Worm (Caenorhabditis elegans) whole organism, L2 larva: ENCODE data around the gene fut-5.
"Not testable (repeated sequence)": the region's sequence is repeated elsewhere in the genome, so short reads cannot be mapped to it uniquely, and the experiment has no call there.

Experiments used
- C34F6.9 ChIP-seq: fragments of 150-350 bp; optimal IDR thresholded peaks from 2 replicates; lab custom pipeline; 2014; ENCODE audit warnings: missing biosample characterization, missing genetic modification characterization
- F13H6.1 ChIP-seq: sonication (generic microtip); optimal IDR thresholded peaks from 2 replicates; lab custom pipeline; 2016; ENCODE audit warnings: missing genetic modification characterization, missing compliant biosample characterization
- R02D3.7 ChIP-seq: fragments of 150-350 bp; optimal IDR thresholded peaks from 2 replicates; lab custom pipeline; 2014; ENCODE audit warnings: missing biosample characterization, missing genetic modification characterization
- Y55F3AM.14 ChIP-seq: fragments of 200-800 bp; sonication (Bioruptor generic); optimal IDR thresholded peaks from 2 replicates; lab custom pipeline; 2018; ENCODE audit warnings: mild to moderate bottlenecking, missing genetic modification characterization, missing compliant biosample characterization
- ZK546.5 ChIP-seq: sonication (generic microtip); optimal IDR thresholded peaks from 2 replicates; lab custom pipeline; 2017; ENCODE audit warnings: missing biosample characterization, missing genetic modification characterization
- ama-1 ChIP-seq: fragments of 150-350 bp; optimal IDR thresholded peaks from 2 replicates; lab custom pipeline; 2018; ENCODE audit warnings: inconsistent platforms
- blmp-1 ChIP-seq: sonication (generic microtip); optimal IDR thresholded peaks from 2 replicates; lab custom pipeline; 2017; ENCODE audit warnings: missing genetic modification characterization, mild to moderate bottlenecking, missing compliant biosample characterization, antibody characterized with exemption, moderate library complexity; ENCODE audit not compliant: insufficient read depth
- ceh-16 ChIP-seq: fragments of 150-350 bp; optimal IDR thresholded peaks from 2 replicates; lab custom pipeline; 2014; ENCODE audit warnings: missing biosample characterization, missing genetic modification characterization
- crh-2 ChIP-seq: sonication (generic microtip); optimal IDR thresholded peaks from 2 replicates; lab custom pipeline; 2017; ENCODE audit warnings: missing biosample characterization, missing genetic modification characterization
- dmd-4 ChIP-seq: sonication (generic microtip); optimal IDR thresholded peaks from 2 replicates; lab custom pipeline; 2017; ENCODE audit warnings: missing biosample characterization, missing genetic modification characterization
- elt-1 ChIP-seq: fragments of 150-350 bp; optimal IDR thresholded peaks from 2 replicates; lab custom pipeline; 2014; ENCODE audit warnings: missing biosample characterization, missing genetic modification characterization
- elt-3 ChIP-seq: sonication (generic microtip); optimal IDR thresholded peaks from 2 replicates; lab custom pipeline; 2017; ENCODE audit warnings: missing biosample characterization, missing genetic modification characterization
- fos-1 ChIP-seq: fragments of 150-350 bp; optimal IDR thresholded peaks from 2 replicates; lab custom pipeline; 2014; ENCODE audit warnings: missing biosample characterization, missing genetic modification characterization
- gmeb-1 ChIP-seq: fragments of 150-350 bp; optimal IDR thresholded peaks from 2 replicates; lab custom pipeline; 2014; ENCODE audit warnings: missing biosample characterization, missing genetic modification characterization
- lin-11 ChIP-seq: fragments of 150-350 bp; sonication (generic microtip); optimal IDR thresholded peaks from 2 replicates; lab custom pipeline; 2014; ENCODE audit warnings: missing biosample characterization, missing genetic modification characterization, inconsistent platforms, mixed read lengths
- lin-13 ChIP-seq: fragments of 150-350 bp; optimal IDR thresholded peaks from 2 replicates; lab custom pipeline; 2014; ENCODE audit warnings: missing biosample characterization, missing genetic modification reagents, missing genetic modification characterization
- lin-39 ChIP-seq: fragments of 150-350 bp; optimal IDR thresholded peaks from 2 replicates; lab custom pipeline; 2014; ENCODE audit warnings: missing biosample characterization, missing genetic modification reagents, missing genetic modification characterization
- lsy-2 ChIP-seq, 2 experiments: fragments of 150-350 bp in 1 of 2; sonication (generic microtip) in 1 of 2; optimal IDR thresholded peaks; 2 replicates each; lab custom pipeline; 2014 to 2017; ENCODE audit warnings: missing biosample characterization in 2 of 2, missing genetic modification characterization in 2 of 2
- mab-5 ChIP-seq: fragments of 150-350 bp; optimal IDR thresholded peaks from 2 replicates; lab custom pipeline; 2014; ENCODE audit warnings: missing biosample characterization, missing genetic modification characterization
- mdl-1 ChIP-seq, 2 experiments: fragments of 150-350 bp in 1 of 2; sonication (generic microtip) in 1 of 2; optimal IDR thresholded peaks; 2 replicates each; lab custom pipeline; 2017; ENCODE audit warnings: missing biosample characterization in 2 of 2, missing genetic modification characterization in 2 of 2
- nhr-10 ChIP-seq: sonication (generic microtip); optimal IDR thresholded peaks from 2 replicates; lab custom pipeline; 2017; ENCODE audit warnings: missing biosample characterization, missing genetic modification characterization
- nhr-11 ChIP-seq: fragments of 150-350 bp; optimal IDR thresholded peaks from 2 replicates; lab custom pipeline; 2014; ENCODE audit warnings: missing biosample characterization, missing genetic modification characterization
- nhr-12 ChIP-seq: fragments of 150-350 bp; optimal IDR thresholded peaks from 2 replicates; lab custom pipeline; 2014; ENCODE audit warnings: missing biosample characterization, missing genetic modification characterization
- nhr-129 ChIP-seq: fragments of 150-350 bp; optimal IDR thresholded peaks from 2 replicates; lab custom pipeline; 2014; ENCODE audit warnings: missing biosample characterization, missing genetic modification characterization
- nhr-21 ChIP-seq: fragments of 150-350 bp; optimal IDR thresholded peaks from 2 replicates; lab custom pipeline; 2014; ENCODE audit warnings: missing biosample characterization, missing genetic modification characterization
- nhr-23 ChIP-seq: fragments of 150-350 bp; optimal IDR thresholded peaks from 2 replicates; lab custom pipeline; 2014; ENCODE audit warnings: missing biosample characterization, missing genetic modification reagents, missing genetic modification characterization
- nhr-237 ChIP-seq: fragments of 150-350 bp; optimal IDR thresholded peaks from 2 replicates; lab custom pipeline; 2014; ENCODE audit warnings: missing biosample characterization, missing genetic modification characterization
- nhr-25 ChIP-seq: fragments of 150-350 bp; sonication (generic microtip); optimal IDR thresholded peaks from 3 replicates; lab custom pipeline; 2014; ENCODE audit warnings: missing biosample characterization, missing genetic modification characterization
- nhr-6 ChIP-seq: fragments of 150-350 bp; optimal IDR thresholded peaks from 2 replicates; lab custom pipeline; 2014; ENCODE audit warnings: missing biosample characterization, missing genetic modification characterization
- nhr-77 ChIP-seq: fragments of 150-350 bp; optimal IDR thresholded peaks from 2 replicates; lab custom pipeline; 2014; ENCODE audit warnings: missing biosample characterization, missing genetic modification characterization
- peb-1 ChIP-seq: fragments of 150-350 bp; optimal IDR thresholded peaks from 2 replicates; lab custom pipeline; 2014; ENCODE audit warnings: missing biosample characterization, missing genetic modification characterization
- sem-4 ChIP-seq: fragments of 150-350 bp; optimal IDR thresholded peaks from 2 replicates; lab custom pipeline; 2014; ENCODE audit warnings: missing biosample characterization, missing genetic modification reagents, missing genetic modification characterization
- skn-1 ChIP-seq: sonication (generic microtip); optimal IDR thresholded peaks from 2 replicates; lab custom pipeline; 2017; ENCODE audit warnings: missing biosample characterization, missing genetic modification characterization
- sma-3 ChIP-seq: sonication (generic microtip); optimal IDR thresholded peaks from 2 replicates; lab custom pipeline; 2016; ENCODE audit warnings: missing genetic modification reagents, missing genetic modification characterization, missing compliant biosample characterization
- sma-9 ChIP-seq, 2 experiments: fragments of 150-350 bp in 1 of 2; sonication (generic microtip) in 1 of 2; optimal IDR thresholded peaks; 2 replicates each; lab custom pipeline; 2014 to 2016; ENCODE audit warnings: missing genetic modification characterization in 2 of 2, mild to moderate bottlenecking in 1 of 2, missing biosample characterization in 1 of 2, missing compliant biosample characterization in 1 of 2, missing genetic modification reagents in 1 of 2, moderate library complexity in 1 of 2
- snpc-4 ChIP-seq: fragments of 150-350 bp; optimal IDR thresholded peaks from 2 replicates; lab custom pipeline; 2014; ENCODE audit warnings: missing biosample characterization, missing genetic modification characterization
- unc-55 ChIP-seq: fragments of 150-350 bp; sonication (generic microtip); optimal IDR thresholded peaks from 3 replicates; lab custom pipeline; 2014; ENCODE audit warnings: missing biosample characterization, missing genetic modification reagents, missing genetic modification characterization
- unc-62 ChIP-seq: fragments of 150-350 bp; optimal IDR thresholded peaks from 2 replicates; lab custom pipeline; 2014; ENCODE audit warnings: missing biosample characterization, missing genetic modification reagents, missing genetic modification characterization
- zag-1 ChIP-seq: fragments of 150-350 bp; optimal IDR thresholded peaks from 2 replicates; lab custom pipeline; 2014; ENCODE audit warnings: missing biosample characterization, missing genetic modification characterization
- ztf-1 ChIP-seq: fragments of 200-800 bp; sonication (Bioruptor generic); conservative IDR thresholded peaks from 2 replicates; pipeline ENCODE4 v1.3.6; 2022; ENCODE audit warnings: missing genetic modification characterization, missing compliant biosample characterization
- ztf-11 ChIP-seq: sonication (generic microtip); optimal IDR thresholded peaks from 2 replicates; lab custom pipeline; 2017; ENCODE audit warnings: missing biosample characterization, missing genetic modification characterization
- ztf-4 ChIP-seq: fragments of 150-350 bp; optimal IDR thresholded peaks from 2 replicates; lab custom pipeline; 2014; ENCODE audit warnings: missing biosample characterization, missing genetic modification characterization

Gene fut-5

DNA sequence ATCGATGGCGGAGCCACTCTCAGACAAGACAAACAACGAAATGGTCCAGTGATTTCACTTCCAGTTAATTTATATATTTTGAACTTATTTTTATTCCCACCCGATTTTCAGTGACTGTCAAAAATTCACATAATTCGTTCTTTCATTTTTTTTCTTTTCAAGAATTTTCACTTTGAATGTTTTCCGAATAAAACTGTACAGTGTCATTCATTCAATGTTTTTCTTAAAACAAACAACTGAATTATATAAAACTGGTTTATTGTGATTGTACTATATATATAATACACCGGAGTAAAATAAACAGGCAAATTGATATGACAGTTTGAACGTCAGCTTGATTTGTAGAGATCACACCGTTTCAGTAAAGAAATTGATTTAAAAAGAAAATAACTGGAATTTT lies 35.5 kb upstream of the fut-5 start:
- TF ChIP-seq crh-2 (tag; lab: Kevin White, UChicago) (no peak), ZK546.5 (no peak), nhr-237 (tag; lab: Kevin White, UChicago) (no peak), nhr-21 (tag; lab: Kevin White, UChicago) (no peak), sma-9 (GFP tag; optimal IDR thresholded peaks at IDR 0.05; lab: Kevin White, UChicago) (no peak), sma-9 (tag; optimal IDR thresholded peaks at IDR 0.05; lab: Kevin White, UChicago) (no peak), zag-1 (tag; lab: Kevin White, UChicago) (no peak), peb-1 (tag; lab: Kevin White, UChicago) (no peak), ztf-1 (no peak), nhr-77 (tag; lab: Kevin White, UChicago) (no peak), lin-39 (tag; lab: Kevin White, UChicago) (no peak), R02D3.7 (tag; lab: Kevin White, UChicago) (no peak), Y55F3AM.14 (no peak), snpc-4 (no peak), F13H6.1 (tag; lab: Kevin White, UChicago) (no peak), skn-1 (tag; lab: Kevin White, UChicago) (no peak), nhr-25 (tag; lab: Kevin White, UChicago) (no peak), dmd-4 (no peak), nhr-23 (no peak)

DNA sequence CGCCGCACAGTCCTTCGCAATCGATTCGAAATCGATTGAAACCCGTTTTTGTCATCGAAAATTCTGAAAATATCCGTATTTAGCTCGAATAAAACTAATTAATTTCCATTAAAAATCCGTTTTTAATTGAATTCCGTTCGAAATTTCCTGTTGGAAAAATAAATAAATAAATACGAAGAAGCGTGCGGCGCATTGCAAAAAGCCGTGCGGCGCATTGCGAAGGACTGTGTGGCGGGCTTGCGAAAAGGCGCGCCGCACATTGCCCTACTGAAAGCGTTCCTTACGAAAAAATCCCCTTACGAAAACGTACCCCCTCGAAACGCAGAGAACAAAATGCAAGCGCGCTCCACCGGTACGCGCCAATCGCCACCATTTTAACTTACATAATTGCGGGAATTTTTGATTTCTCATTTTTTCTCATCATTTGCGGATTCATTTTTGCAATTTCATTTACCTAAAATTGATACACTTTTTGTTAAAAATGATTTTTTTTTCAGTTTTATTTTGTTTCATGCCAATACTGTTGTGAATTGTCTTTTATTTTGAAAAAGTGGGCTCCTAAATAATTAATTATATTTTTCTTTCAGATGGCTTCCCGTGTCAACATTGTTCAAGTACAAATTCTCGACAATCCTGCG lies 34.1 kb upstream of the fut-5 start, which contains the start of gene unc-85:
Gene unc-85, plus strand, starts transcription at position 588 of the 638 bp plus-strand sequence.
- peak in 1 of 2 experiments; percentile 44 for TF ChIP-seq mdl-1 (tag; optimal IDR thresholded peaks at IDR 0.05; lab: Kevin White, UChicago)
- peak; percentile 62 for TF ChIP-seq C34F6.9 (tag; lab: Kevin White, UChicago)
- peak; percentile 58 for TF ChIP-seq gmeb-1 (tag; lab: Kevin White, UChicago)
- TF ChIP-seq nhr-6 (tag; lab: Kevin White, UChicago) = peak; percentile 22
- TF ChIP-seq nhr-25 (tag; lab: Kevin White, UChicago) = peak; percentile 69
- TF ChIP-seq nhr-21 (tag; lab: Kevin White, UChicago) = peak; percentile 17
- TF ChIP-seq lin-11 (tag; lab: Kevin White, UChicago) = peak; percentile 23
- peak; percentile 65 for TF ChIP-seq lin-13 (GFP tag; lab: Kevin White, UChicago)
- peak; percentile 69 for TF ChIP-seq unc-55
- TF ChIP-seq lsy-2 (tag; optimal IDR thresholded peaks at IDR 0.05; lab: Kevin White, UChicago) = peak; percentile 66 to 89
- TF ChIP-seq sma-3 (GFP tag; lab: Kevin White, UChicago) = peak; percentile 78
- TF ChIP-seq crh-2 (tag; lab: Kevin White, UChicago) = peak; percentile 73
- peak; percentile 71 for TF ChIP-seq nhr-129 (tag; lab: Kevin White, UChicago)
- TF ChIP-seq sma-9 (GFP tag; optimal IDR thresholded peaks at IDR 0.05; lab: Kevin White, UChicago) = peak; percentile 22
- not testable (repeated sequence) for TF ChIP-seq sma-9 (tag; optimal IDR thresholded peaks at IDR 0.05; lab: Kevin White, UChicago)
- TF ChIP-seq F13H6.1 (tag; lab: Kevin White, UChicago) = peak; percentile 80
- TF ChIP-seq, all 48 proteins: peak for 15; not testable (repeated sequence) for 33

DNA sequence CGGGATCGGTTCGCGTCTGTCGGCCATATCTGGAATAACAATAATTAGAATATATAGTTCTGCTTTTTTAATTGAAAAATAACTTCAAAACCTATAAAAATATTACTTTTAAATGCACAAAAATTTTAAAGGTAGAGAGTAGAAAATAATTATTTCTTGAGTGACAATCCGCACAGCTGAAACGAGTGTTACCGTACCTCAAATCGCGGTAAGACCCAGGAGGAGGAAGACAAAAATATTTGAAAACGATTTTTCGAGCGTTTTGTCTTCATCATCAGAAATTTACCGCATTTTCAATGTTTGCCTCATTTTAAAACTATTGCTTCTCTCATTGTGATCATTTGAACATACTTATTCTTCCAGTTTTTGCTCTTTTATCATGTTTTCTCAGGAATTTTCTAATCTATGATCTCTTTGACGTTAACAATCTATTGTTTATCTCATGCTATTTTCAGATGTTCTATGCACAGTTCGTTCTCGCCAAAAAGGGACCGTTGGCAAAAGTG lies 30.8 kb upstream of the fut-5 start, which contains the start of the genes rpn-5 and scc-1:
Gene rpn-5, minus strand, starts transcription at position 162 of the 506 bp plus-strand sequence.
Gene scc-1, plus strand, starts transcription at position 456 of the 506 bp plus-strand sequence.
- TF ChIP-seq sem-4 (tag; lab: Kevin White, UChicago) (peak; percentile 4), lin-13 (GFP tag; lab: Kevin White, UChicago) (peak; percentile 79), mdl-1 (tag; optimal IDR thresholded peaks at IDR 0.05; lab: Kevin White, UChicago) (no peak), mab-5 (tag; lab: Kevin White, UChicago) (peak; percentile 55), ztf-4 (no peak), nhr-25 (tag; lab: Kevin White, UChicago) (peak; percentile 67), ama-1 (lab: Kevin White, UChicago) (no peak), Y55F3AM.14 (no peak), nhr-129 (tag; lab: Kevin White, UChicago) (peak; percentile 81), R02D3.7 (tag; lab: Kevin White, UChicago) (peak; percentile 20), peb-1 (tag; lab: Kevin White, UChicago) (no peak), ztf-1 (no peak), zag-1 (tag; lab: Kevin White, UChicago) (no peak), nhr-23 (no peak), skn-1 (tag; lab: Kevin White, UChicago) (peak; percentile 98), blmp-1 (tag; lab: Kevin White, UChicago) (peak; percentile 38), unc-62 (GFP tag; lab: Kevin White, UChicago) (no peak), nhr-6 (tag; lab: Kevin White, UChicago) (no peak), lsy-2 (tag; optimal IDR thresholded peaks at IDR 0.05; lab: Kevin White, UChicago) (peak; percentile 98 to 99), sma-3 (GFP tag; lab: Kevin White, UChicago) (peak; percentile 56), crh-2 (tag; lab: Kevin White, UChicago) (peak; percentile 84), elt-1 (no peak), nhr-11 (tag; lab: Kevin White, UChicago) (no peak), dmd-4 (no peak), snpc-4 (peak; percentile 47), F13H6.1 (tag; lab: Kevin White, UChicago) (peak; percentile 25), nhr-237 (tag; lab: Kevin White, UChicago) (no peak), ztf-11 (tag; lab: Kevin White, UChicago) (no peak), gmeb-1 (tag; lab: Kevin White, UChicago) (peak; percentile 91), nhr-77 (tag; lab: Kevin White, UChicago) (no peak), nhr-21 (tag; lab: Kevin White, UChicago) (peak; percentile 70), nhr-10 (tag; lab: Kevin White, UChicago) (no peak), lin-39 (tag; lab: Kevin White, UChicago) (no peak), fos-1 (tag; lab: Kevin White, UChicago) (peak; percentile 43), C34F6.9 (tag; lab: Kevin White, UChicago) (peak; percentile 85), ZK546.5 (peak; percentile 48), elt-3 (tag; lab: Kevin White, UChicago) (no peak), ceh-16 (tag; lab: Kevin White, UChicago) (no peak), lin-11 (tag; lab: Kevin White, UChicago) (peak; percentile 53), nhr-12 (no peak)
